Fruit fly (Drosophila melanogaster): ENCODE results near the gene CG14095.
"Not testable (repeated sequence)": the region's sequence is repeated elsewhere in the genome, so short reads cannot be mapped to it uniquely, and the experiment has no call there.

Gene CG14095

dm6 chr3L:19499334-19499733 is 34.8 kb upstream of the CG14095 start:
- TF ChIP-seq ss (GFP tag; optimal IDR thresholded peaks at IDR 0.05) (no peak), fkh (GFP tag; optimal IDR thresholded peaks at IDR 0.05) (peak; percentile 26), CG9139 (GFP tag; optimal IDR thresholded peaks at IDR 0.05) (no peak)

- TF ChIP-seq fkh (GFP tag; optimal IDR thresholded peaks at IDR 0.05) (peak; percentile 47), CG11294 (GFP tag; IDR thresholded peaks at IDR 0.05) (no peak)
Observed at dm6 chr3L:19497623-19498022, 33.1 kb upstream of the CG14095 start, which contains the start of gene CG9449. CG9449 (minus strand) TSS chr3L:19497723.

DNA sequence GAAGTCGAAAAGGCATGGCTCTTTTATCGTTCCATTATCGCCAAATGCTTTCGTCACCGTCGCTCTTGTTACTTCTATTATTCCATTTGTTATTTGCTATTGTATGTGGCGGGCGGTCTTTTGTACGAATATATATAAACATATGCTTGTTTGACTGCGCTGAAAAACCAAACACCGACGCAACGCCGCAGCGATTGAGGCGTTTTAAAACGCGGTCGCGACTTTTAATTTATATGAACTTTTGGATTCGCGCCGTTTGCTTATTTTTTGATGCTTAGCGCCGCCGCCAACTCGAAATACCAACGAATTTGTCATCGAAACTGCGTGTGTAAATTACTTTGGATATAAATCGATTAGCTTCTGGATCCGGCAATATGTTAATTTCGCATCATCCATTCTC is 32.6 kb upstream of the CG14095 start:
- TF ChIP-seq Sox15 (GFP tag; optimal IDR thresholded peaks at IDR 0.05), result no peak
- no peak for TF ChIP-seq Eip78C (GFP tag)
- no peak for TF ChIP-seq CG34406 (GFP tag; optimal IDR thresholded peaks at IDR 0.05)
- TF ChIP-seq Smox (GFP tag; optimal IDR thresholded peaks at IDR 0.05), result no peak
- no peak for TF ChIP-seq acj6 (GFP tag; optimal IDR thresholded peaks at IDR 0.05)
- no peak for TF ChIP-seq CG6792 (GFP tag; optimal IDR thresholded peaks at IDR 0.05)

DNA sequence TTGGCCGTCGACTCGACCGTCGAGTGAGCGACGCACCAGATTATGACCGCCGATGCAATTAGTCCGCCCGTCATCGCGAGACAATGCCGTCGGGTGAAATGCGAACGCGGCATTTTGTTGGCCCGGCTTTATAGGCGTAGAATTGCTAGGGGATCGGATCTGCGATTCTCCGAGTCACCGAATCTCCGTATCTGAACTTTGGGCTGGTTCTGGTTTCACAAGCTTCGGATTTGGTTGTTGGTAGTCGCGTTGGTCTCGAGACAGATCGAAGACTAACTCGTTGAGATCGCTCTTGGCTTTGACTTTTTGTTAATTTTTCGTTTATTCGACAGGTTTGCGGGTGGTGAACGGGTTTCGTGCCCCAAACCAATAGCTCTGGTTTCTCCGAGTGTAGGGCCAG is 32.0 kb upstream of the CG14095 start:
- TF ChIP-seq CG7368 (GFP tag; optimal IDR thresholded peaks at IDR 0.05), result no peak
- no peak for TF ChIP-seq Smox (GFP tag; optimal IDR thresholded peaks at IDR 0.05)
- no peak for TF ChIP-seq CG6163 (GFP tag; IDR thresholded peaks at IDR 0.05)
- TF ChIP-seq Lpt (GFP tag; optimal IDR thresholded peaks at IDR 0.05), result no peak
- peak; percentile 78 for TF ChIP-seq svp (GFP tag)
- no peak for TF ChIP-seq CG8319 (GFP tag; optimal IDR thresholded peaks at IDR 0.05)
- TF ChIP-seq eg (GFP tag; IDR thresholded peaks at IDR 0.05), result no peak
- no peak for TF ChIP-seq topi (GFP tag; optimal IDR thresholded peaks at IDR 0.05)
- peak; percentile 6 for TF ChIP-seq CG32006 (GFP tag; optimal IDR thresholded peaks at IDR 0.05)
- TF ChIP-seq CG9139 (GFP tag; optimal IDR thresholded peaks at IDR 0.05), result no peak
- TF ChIP-seq Met (GFP tag; optimal IDR thresholded peaks at IDR 0.05), result no peak
- TF ChIP-seq Ets96B (tag; optimal IDR thresholded peaks at IDR 0.05), result no peak

DNA sequence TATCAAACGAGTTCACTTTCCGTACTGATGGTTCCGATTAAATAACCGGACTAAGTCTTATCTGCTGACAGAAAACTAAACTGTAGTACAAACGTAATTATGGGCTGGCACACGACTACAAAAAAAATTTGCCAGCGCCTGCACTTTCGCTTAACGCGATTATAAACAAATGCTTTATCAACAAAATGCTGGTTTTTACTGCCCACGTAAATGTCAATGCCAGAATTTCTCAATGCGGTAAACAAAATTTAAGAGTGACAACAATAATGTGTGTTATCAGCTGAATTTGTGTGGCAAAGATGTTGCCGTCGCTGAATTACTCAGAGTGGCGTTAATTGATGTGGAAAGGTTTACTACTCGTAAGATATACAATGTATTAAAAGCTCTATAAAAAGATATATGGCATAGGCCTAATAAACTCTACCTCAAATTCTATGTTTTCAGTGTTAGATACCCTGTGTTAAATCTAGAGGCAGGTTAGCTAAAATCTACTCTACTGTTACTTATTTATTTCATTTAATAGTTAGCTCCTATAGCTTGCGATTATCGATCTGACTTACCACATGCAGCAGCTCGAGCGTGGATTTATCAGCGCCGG is 31.5 kb upstream of the CG14095 start:
- TF ChIP-seq CG15336 (GFP tag; IDR thresholded peaks at IDR 0.05), result no peak
- no peak for TF ChIP-seq dsx (GFP tag; optimal IDR thresholded peaks at IDR 0.05; ENCODE audit: poor library complexity, severe bottlenecking)
- peak; percentile 80 for TF ChIP-seq svp (GFP tag)
- peak; percentile 44 for TF ChIP-seq Eip78C (GFP tag)
- TF ChIP-seq CG8632 (GFP tag; optimal IDR thresholded peaks at IDR 0.05), result no peak
- TF ChIP-seq fkh (GFP tag; optimal IDR thresholded peaks at IDR 0.05), result peak; percentile 71

- TF ChIP-seq lz (GFP tag; optimal IDR thresholded peaks at IDR 0.05), result no peak
- TF ChIP-seq Blimp-1 (GFP tag; optimal IDR thresholded peaks at IDR 0.05), result no peak
- no peak for TF ChIP-seq CG6276 (GFP tag; optimal IDR thresholded peaks at IDR 0.05)
- TF ChIP-seq Eip78C (GFP tag), result no peak
- peak; percentile 32 for TF ChIP-seq svp (GFP tag)
- TF ChIP-seq esn (GFP tag; optimal IDR thresholded peaks at IDR 0.05), result no peak
- TF ChIP-seq salr (GFP tag; optimal IDR thresholded peaks at IDR 0.05), result no peak
- TF ChIP-seq CG6854 (GFP tag; optimal IDR thresholded peaks at IDR 0.05), result no peak
- no peak for TF ChIP-seq Lpt (GFP tag; optimal IDR thresholded peaks at IDR 0.05)
Observed at dm6 chr3L:19494954-19495353, 30.4 kb upstream of the CG14095 start.

DNA sequence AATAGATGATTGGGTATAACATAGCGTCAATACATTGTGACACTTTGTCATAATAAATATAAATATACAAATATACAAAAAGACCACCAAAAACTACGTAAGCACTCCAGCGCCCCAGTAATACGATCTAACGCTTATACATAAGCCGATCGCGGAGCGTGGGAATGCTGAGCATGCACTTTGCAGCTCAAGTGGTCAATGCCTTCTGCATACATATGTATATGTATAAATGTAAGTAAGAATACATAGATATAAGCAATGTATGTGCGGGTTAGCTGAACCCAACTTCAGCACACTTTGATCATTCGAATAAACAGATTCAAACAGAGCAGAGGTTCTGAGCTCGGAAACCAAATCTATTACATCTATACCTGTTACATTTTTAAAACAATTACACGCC is 22.7 kb upstream of the CG14095 start, which contains the start of gene CG32212:
Gene CG32212 (plus strand): TSS at position 301 of the 400 bp plus-strand sequence.
- not testable (repeated sequence) for TF ChIP-seq Met, fd59A, Sox14 (GFP tag; optimal IDR thresholded peaks at IDR 0.05)
